Fruit fly (Drosophila melanogaster) S2 (cell line): ENCODE data around the gene CG7402.

Experiments used
- CG8478 ChIP-seq: fragments of >200 bp; optimal IDR thresholded peaks from 2 replicates; lab custom pipeline; 2018
- CTCF ChIP-seq, 2 experiments: fragments of >200 bp; optimal IDR thresholded peaks; 2 replicates each; lab custom pipeline; 2018

DNA sequence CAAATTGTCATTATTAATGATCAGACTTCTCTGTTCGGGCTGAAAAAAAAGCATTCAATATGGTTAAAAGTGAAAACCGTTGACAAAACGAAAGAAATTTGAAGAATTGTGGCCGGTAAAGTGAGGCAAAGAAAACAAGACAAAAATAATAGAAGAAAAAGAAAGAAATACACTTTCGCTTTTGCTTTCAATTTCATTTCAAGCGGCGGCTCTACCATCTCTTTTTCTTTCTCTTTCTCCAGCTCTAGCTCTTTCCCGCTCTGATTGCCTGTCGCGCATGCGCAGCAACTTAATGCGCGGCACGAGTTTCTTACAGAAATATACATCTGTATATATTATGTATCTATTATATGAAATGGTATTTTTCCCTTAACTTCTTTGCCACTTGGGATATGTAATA, 49.8 kb downstream of the CG7402 start:
- no peak for TF ChIP-seq CTCF (optimal IDR thresholded peaks at IDR 0.05; lab: Kevin White, UChicago)
- TF ChIP-seq CG8478 (lab: Kevin White, UChicago): no peak
